Worm (Caenorhabditis elegans): ENCODE data around the gene F43G6.10.

DNA sequence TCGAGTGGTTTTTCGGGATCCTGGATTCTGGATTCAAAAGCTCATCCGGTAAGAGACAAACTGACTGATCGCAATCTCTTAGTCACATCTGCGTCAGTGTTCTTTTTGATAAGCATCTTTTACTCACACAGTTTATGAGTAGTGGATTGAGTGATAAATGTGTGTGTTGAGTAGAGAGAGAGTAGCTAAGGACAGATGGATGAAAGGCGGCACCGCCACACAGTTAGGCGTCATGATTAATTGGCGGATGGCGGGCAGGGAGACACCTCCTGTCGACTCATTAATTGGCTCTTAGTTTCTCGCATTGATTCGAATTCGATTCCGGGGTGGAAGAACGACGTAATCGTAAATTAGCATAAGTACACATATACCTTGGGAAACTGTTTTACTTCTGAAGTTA lies 14.8 kb upstream of the F43G6.10 start:
- no peak for TF ChIP-seq crh-2 (tag; optimal IDR thresholded peaks at IDR 0.05)
- TF ChIP-seq mab-5 (tag; optimal IDR thresholded peaks at IDR 0.05): no peak
- TF ChIP-seq aly-2 (tag; optimal IDR thresholded peaks at IDR 0.05): no peak
- no peak for TF ChIP-seq mbf-1 (tag; optimal IDR thresholded peaks at IDR 0.05)
- TF ChIP-seq ceh-82 (tag; optimal IDR thresholded peaks at IDR 0.05): no peak
- TF ChIP-seq skn-1 (tag; optimal IDR thresholded peaks at IDR 0.05): no peak
- no peak for TF ChIP-seq unc-62 (GFP tag; optimal IDR thresholded peaks at IDR 0.05)
- TF ChIP-seq nhr-77 (tag; optimal IDR thresholded peaks at IDR 0.05): no peak
- no peak for TF ChIP-seq lin-11 (tag; optimal IDR thresholded peaks at IDR 0.05)
- no peak for TF ChIP-seq lin-13 (GFP tag; optimal IDR thresholded peaks at IDR 0.05)
- TF ChIP-seq ceh-16 (tag; optimal IDR thresholded peaks at IDR 0.05): peak; percentile 54
- TF ChIP-seq nhr-25 (tag; optimal IDR thresholded peaks at IDR 0.05): no peak
- TF ChIP-seq nhr-6 (tag; optimal IDR thresholded peaks at IDR 0.05): no peak
- no peak for TF ChIP-seq alr-1 (tag; optimal IDR thresholded peaks at IDR 0.05)

Data from whole organism, L2 larva.